Worm (Caenorhabditis elegans) whole organism, L2 larva: Measurements from ENCODE around the gene F41E6.5.

Experiments
- R02D3.7 ChIP-seq: fragments of 150-350 bp; optimal IDR thresholded peaks from 2 replicates; lab custom pipeline; 2014; ENCODE audit warnings: missing biosample characterization, missing genetic modification characterization
- ZK546.5 ChIP-seq: sonication (generic microtip); optimal IDR thresholded peaks from 2 replicates; lab custom pipeline; 2017; ENCODE audit warnings: missing biosample characterization, missing genetic modification characterization
- blmp-1 ChIP-seq: sonication (generic microtip); optimal IDR thresholded peaks from 2 replicates; lab custom pipeline; 2017; ENCODE audit warnings: missing genetic modification characterization, mild to moderate bottlenecking, missing compliant biosample characterization, antibody characterized with exemption, moderate library complexity; ENCODE audit not compliant: insufficient read depth
- ceh-82 ChIP-seq: fragments of 150-350 bp; optimal IDR thresholded peaks from 2 replicates; lab custom pipeline; 2014; ENCODE audit warnings: missing biosample characterization, missing genetic modification characterization
- elt-1 ChIP-seq: fragments of 150-350 bp; optimal IDR thresholded peaks from 2 replicates; lab custom pipeline; 2014; ENCODE audit warnings: missing biosample characterization, missing genetic modification characterization
- fos-1 ChIP-seq: fragments of 150-350 bp; optimal IDR thresholded peaks from 2 replicates; lab custom pipeline; 2014; ENCODE audit warnings: missing biosample characterization, missing genetic modification characterization
- lin-39 ChIP-seq: fragments of 150-350 bp; optimal IDR thresholded peaks from 2 replicates; lab custom pipeline; 2014; ENCODE audit warnings: missing biosample characterization, missing genetic modification reagents, missing genetic modification characterization
- nhr-237 ChIP-seq: fragments of 150-350 bp; optimal IDR thresholded peaks from 2 replicates; lab custom pipeline; 2014; ENCODE audit warnings: missing biosample characterization, missing genetic modification characterization
- unc-39 ChIP-seq: fragments of 150-350 bp; optimal IDR thresholded peaks from 2 replicates; lab custom pipeline; 2014; ENCODE audit warnings: missing biosample characterization, missing genetic modification characterization
- unc-62 ChIP-seq: fragments of 150-350 bp; optimal IDR thresholded peaks from 2 replicates; lab custom pipeline; 2014; ENCODE audit warnings: missing biosample characterization, missing genetic modification reagents, missing genetic modification characterization
- ztf-11 ChIP-seq: sonication (generic microtip); optimal IDR thresholded peaks from 2 replicates; lab custom pipeline; 2017; ENCODE audit warnings: missing biosample characterization, missing genetic modification characterization
- ztf-4 ChIP-seq: fragments of 150-350 bp; optimal IDR thresholded peaks from 2 replicates; lab custom pipeline; 2014; ENCODE audit warnings: missing biosample characterization, missing genetic modification characterization

ce11 chrV:8610633-8611404, 7.5 kb downstream of the F41E6.5 start, which contains the start of gene fip-4:
- TF ChIP-seq ztf-11 (no peak), ceh-82 (tag; lab: Kevin White, UChicago) (no peak), unc-39 (tag; lab: Kevin White, UChicago) (no peak), blmp-1 (peak; percentile 98), R02D3.7 (no peak), fos-1 (tag; lab: Kevin White, UChicago) (peak; percentile 43), nhr-237 (no peak), unc-62 (GFP tag; lab: Kevin White, UChicago) (no peak), elt-1 (tag; lab: Kevin White, UChicago) (no peak), lin-39 (tag; lab: Kevin White, UChicago) (no peak), ZK546.5 (tag; lab: Kevin White, UChicago) (no peak), ztf-4 (no peak)
